Fruit fly (Drosophila melanogaster): Measurements from ENCODE around the gene CG31917.
A peak's percentile ranks its signal among the peaks of the same experiment; 100 is the strongest.

Gene CG31917

dm6 chr2L:4965923-4966322 lies 44.7 kb downstream of the CG31917 start:
- no peak for TF ChIP-seq usp (GFP tag; optimal IDR thresholded peaks at IDR 0.05)
- no peak for TF ChIP-seq ey (GFP tag; optimal IDR thresholded peaks at IDR 0.05)
- no peak for TF ChIP-seq Dfd (GFP tag; optimal IDR thresholded peaks at IDR 0.05)
- no peak for TF ChIP-seq woc (GFP tag; optimal IDR thresholded peaks at IDR 0.05)
- no peak for TF ChIP-seq jim (GFP tag; optimal IDR thresholded peaks at IDR 0.05)
- no peak for TF ChIP-seq Hr78 (GFP tag; optimal IDR thresholded peaks at IDR 0.05)
- TF ChIP-seq sage (GFP tag; optimal IDR thresholded peaks at IDR 0.05): no peak
- no peak for TF ChIP-seq Dif (GFP tag; optimal IDR thresholded peaks at IDR 0.05; ENCODE audit: partially characterized antibody)
- TF ChIP-seq Mio (GFP tag; optimal IDR thresholded peaks at IDR 0.05): no peak
- no peak for TF ChIP-seq pan (optimal IDR thresholded peaks at IDR 0.05)
- no peak for TF ChIP-seq CG9705 (GFP tag; optimal IDR thresholded peaks at IDR 0.05)
- no peak for TF ChIP-seq Jra (GFP tag; optimal IDR thresholded peaks at IDR 0.05)

dm6 chr2L:4965420-4965819 lies 45.2 kb downstream of the CG31917 start, which contains the start of gene CG34125:
Gene CG34125 (plus strand): TSS chr2L:4965673.
- no peak for TF ChIP-seq psq (GFP tag; optimal IDR thresholded peaks at IDR 0.05)
- peak; percentile 88 for TF ChIP-seq Myc (optimal IDR thresholded peaks at IDR 0.05)
- TF ChIP-seq OdsH (GFP tag; optimal IDR thresholded peaks at IDR 0.05): peak; percentile 24
- no peak for TF ChIP-seq sage (GFP tag; optimal IDR thresholded peaks at IDR 0.05)
- peak; percentile 53 for TF ChIP-seq HLH106 (tag; optimal IDR thresholded peaks at IDR 0.05)
- TF ChIP-seq Mio (GFP tag; optimal IDR thresholded peaks at IDR 0.05): no peak
- TF ChIP-seq CG9705 (GFP tag; optimal IDR thresholded peaks at IDR 0.05): peak; percentile 24

Measured in whole organism, wandering third instar larva.